Fruit fly (Drosophila melanogaster) whole organism, prepupa: ENCODE data around the gene Cad99C.
A peak's percentile ranks its signal among the peaks of the same experiment; 100 is the strongest.

Experiments
- Blimp-1 ChIP-seq: fragments of 200-800 bp; sonication (Bioruptor generic); optimal IDR thresholded peaks from 3 replicates; lab custom pipeline; 2017; ENCODE audit warnings: missing biosample characterization, missing genetic modification characterization, mild to moderate bottlenecking, moderate library complexity, missing genetic modification reagents
- CG10631 ChIP-seq: fragments of 200-800 bp; sonication (Bioruptor generic); optimal IDR thresholded peaks from 2 replicates; lab custom pipeline; 2016; ENCODE audit warnings: missing biosample characterization, missing genetic modification characterization
- CG11294 ChIP-seq: fragments of 200-800 bp; sonication (Bioruptor generic); IDR thresholded peaks from 2 replicates; pipeline ENCODE4 v1.3.6; 2022; ENCODE audit warnings: missing biosample characterization, missing genetic modification characterization
- CG11762 ChIP-seq: fragments of 200-800 bp; sonication (Bioruptor generic); optimal IDR thresholded peaks from 3 replicates; lab custom pipeline; 2016; ENCODE audit warnings: missing biosample characterization, missing genetic modification characterization; ENCODE audit not compliant: insufficient read depth
- CG11902 ChIP-seq: fragments of 200-800 bp; sonication (Bioruptor generic); optimal IDR thresholded peaks from 3 replicates; lab custom pipeline; 2016; ENCODE audit warnings: missing biosample characterization, missing genetic modification characterization
- CG15336 ChIP-seq: fragments of 200-800 bp; sonication (Bioruptor generic); IDR thresholded peaks from 2 replicates; pipeline ENCODE4 v1.3.6; 2022; ENCODE audit warnings: missing biosample characterization, missing genetic modification characterization
- CG1621 ChIP-seq: fragments of 200-800 bp; sonication (Bioruptor generic); optimal IDR thresholded peaks from 3 replicates; lab custom pipeline; 2018; ENCODE audit warnings: missing biosample characterization, mild to moderate bottlenecking, missing genetic modification characterization
- CG16779 ChIP-seq: fragments of 200-800 bp; sonication (Bioruptor generic); optimal IDR thresholded peaks from 3 replicates; lab custom pipeline; 2017; ENCODE audit warnings: missing biosample characterization, mild to moderate bottlenecking, missing genetic modification characterization
- CG31627 ChIP-seq: fragments of 200-800 bp; sonication (Bioruptor generic); optimal IDR thresholded peaks from 3 replicates; lab custom pipeline; 2016; ENCODE audit warnings: missing biosample characterization, missing genetic modification characterization
- CG32006 ChIP-seq: fragments of 200-800 bp; sonication (Bioruptor generic); optimal IDR thresholded peaks from 3 replicates; lab custom pipeline; 2017; ENCODE audit warnings: missing biosample characterization, mild to moderate bottlenecking, missing genetic modification characterization
- CG34406 ChIP-seq: fragments of 200-800 bp; sonication (Bioruptor generic); optimal IDR thresholded peaks from 3 replicates; lab custom pipeline; 2016; ENCODE audit warnings: missing biosample characterization, missing genetic modification characterization
- CG3919 ChIP-seq: fragments of 200-800 bp; sonication (Bioruptor generic); optimal IDR thresholded peaks from 3 replicates; lab custom pipeline; 2016; ENCODE audit warnings: missing biosample characterization, missing genetic modification characterization
- CG6163 ChIP-seq: fragments of 200-800 bp; sonication (Bioruptor generic); IDR thresholded peaks from 3 replicates; pipeline ENCODE4 v1.3.6; 2022; ENCODE audit warnings: missing biosample characterization, missing genetic modification characterization
- CG6276 ChIP-seq: fragments of 200-800 bp; sonication (Bioruptor generic); optimal IDR thresholded peaks from 2 replicates; lab custom pipeline; 2017; ENCODE audit warnings: missing biosample characterization, mild to moderate bottlenecking, missing genetic modification characterization
- CG6808 ChIP-seq: fragments of 200-800 bp; sonication (Bioruptor generic); optimal IDR thresholded peaks from 3 replicates; lab custom pipeline; 2017; ENCODE audit warnings: missing biosample characterization, missing genetic modification characterization, mild to moderate bottlenecking, moderate library complexity, missing genetic modification reagents
- CG8119 ChIP-seq: fragments of 200-800 bp; sonication (Bioruptor generic); IDR thresholded peaks from 3 replicates; pipeline ENCODE4 v1.3.6; 2022; ENCODE audit warnings: missing biosample characterization, missing genetic modification characterization
- CG8632 ChIP-seq: fragments of 200-800 bp; sonication (Bioruptor generic); optimal IDR thresholded peaks from 3 replicates; lab custom pipeline; 2016; ENCODE audit warnings: missing biosample characterization, missing genetic modification characterization
- CG9139 ChIP-seq: fragments of 200-800 bp; sonication (Bioruptor generic); optimal IDR thresholded peaks from 3 replicates; lab custom pipeline; 2017; ENCODE audit warnings: missing biosample characterization, mild to moderate bottlenecking, missing genetic modification characterization
- Eip75B ChIP-seq: fragments of 200-800 bp; sonication (Bioruptor generic); optimal IDR thresholded peaks from 3 replicates; lab custom pipeline; 2016; ENCODE audit warnings: missing biosample characterization, missing genetic modification characterization
- Eip78C ChIP-seq: fragments of 200-800 bp; sonication (Bioruptor generic); peaks from one replicate; lab custom pipeline; 2016; ENCODE audit warnings: missing biosample characterization, missing genetic modification characterization
- Eip93F ChIP-seq: fragments of 200-800 bp; sonication (Bioruptor generic); optimal IDR thresholded peaks from 2 replicates; lab custom pipeline; 2016; ENCODE audit warnings: missing biosample characterization, mild to moderate bottlenecking, missing genetic modification characterization
- Ets96B ChIP-seq: fragments of 200-800 bp; optimal IDR thresholded peaks from 2 replicates; lab custom pipeline; 2019; ENCODE audit warnings: missing biosample characterization, mild to moderate bottlenecking, missing genetic modification characterization, moderate library complexity
- Gug ChIP-seq: fragments of 200-800 bp; sonication (Bioruptor generic); IDR thresholded peaks from 2 replicates; pipeline ENCODE4 v1.3.6; 2022; ENCODE audit warnings: missing biosample characterization, missing genetic modification characterization
- Hr38 ChIP-seq: sonication (Bioruptor generic); optimal IDR thresholded peaks from 2 replicates; lab custom pipeline; 2016; ENCODE audit warnings: missing biosample characterization, missing genetic modification characterization
- Hr4 ChIP-seq: fragments of 200-800 bp; sonication (Bioruptor generic); optimal IDR thresholded peaks from 3 replicates; lab custom pipeline; 2016; ENCODE audit warnings: missing biosample characterization, missing genetic modification characterization
- Smox ChIP-seq: fragments of 200-800 bp; sonication (Bioruptor generic); optimal IDR thresholded peaks from 3 replicates; lab custom pipeline; 2016; ENCODE audit warnings: missing biosample characterization, missing genetic modification characterization
- Sox102F ChIP-seq: fragments of 200-800 bp; sonication (Bioruptor generic); optimal IDR thresholded peaks from 2 replicates; lab custom pipeline; 2016; ENCODE audit warnings: missing biosample characterization, mild to moderate bottlenecking, missing genetic modification characterization
- Sox14 ChIP-seq: fragments of 200-800 bp; sonication (Bioruptor generic); optimal IDR thresholded peaks from 3 replicates; lab custom pipeline; 2016; ENCODE audit warnings: missing biosample characterization, missing genetic modification characterization
- Sox15 ChIP-seq: fragments of 200-800 bp; sonication (Bioruptor generic); optimal IDR thresholded peaks from 3 replicates; lab custom pipeline; 2016; ENCODE audit warnings: missing biosample characterization, missing genetic modification characterization
- achi ChIP-seq: fragments of 200-800 bp; sonication (Bioruptor generic); optimal IDR thresholded peaks from 3 replicates; lab custom pipeline; 2016; ENCODE audit warnings: missing biosample characterization, missing genetic modification characterization
- acj6 ChIP-seq: fragments of 200-800 bp; sonication (Bioruptor generic); optimal IDR thresholded peaks from 3 replicates; lab custom pipeline; 2016; ENCODE audit warnings: missing biosample characterization, missing genetic modification characterization
- dsx ChIP-seq: fragments of 200-800 bp; optimal IDR thresholded peaks from 3 replicates; lab custom pipeline; 2019; ENCODE audit warnings: missing biosample characterization, mild to moderate bottlenecking, missing genetic modification characterization, moderate library complexity; ENCODE audit not compliant: poor library complexity, severe bottlenecking
- eg ChIP-seq: fragments of 200-800 bp; sonication (Bioruptor generic); IDR thresholded peaks from 3 replicates; pipeline ENCODE4 v1.3.6; 2022; ENCODE audit warnings: missing biosample characterization, missing genetic modification characterization
- esn ChIP-seq: fragments of 200-800 bp; sonication (Bioruptor generic); optimal IDR thresholded peaks from 2 replicates; lab custom pipeline; 2016; ENCODE audit warnings: missing biosample characterization, mild to moderate bottlenecking, missing genetic modification characterization, moderate library complexity
- fd59A ChIP-seq: fragments of 200-800 bp; sonication (Bioruptor generic); optimal IDR thresholded peaks from 2 replicates; lab custom pipeline; 2017; ENCODE audit warnings: missing biosample characterization, mild to moderate bottlenecking, missing genetic modification characterization, missing genetic modification reagents
- fd85E ChIP-seq: fragments of 200-800 bp; sonication (Bioruptor generic); optimal IDR thresholded peaks from 3 replicates; lab custom pipeline; 2016; ENCODE audit warnings: missing biosample characterization, missing genetic modification characterization
- lz ChIP-seq: fragments of 200-800 bp; sonication (Bioruptor generic); optimal IDR thresholded peaks from 3 replicates; lab custom pipeline; 2016; ENCODE audit warnings: missing biosample characterization, missing genetic modification characterization
- net ChIP-seq: fragments of 200-800 bp; sonication (Bioruptor generic); optimal IDR thresholded peaks from 3 replicates; lab custom pipeline; 2016; ENCODE audit warnings: missing biosample characterization, missing genetic modification characterization
- pdm3 ChIP-seq: fragments of 200-800 bp; sonication (Bioruptor generic); optimal IDR thresholded peaks from 3 replicates; lab custom pipeline; 2016; ENCODE audit warnings: missing biosample characterization, missing genetic modification characterization
- salr ChIP-seq, 2 experiments: fragments of 200-800 bp; sonication (Bioruptor generic); optimal IDR thresholded peaks; 3 replicates each; lab custom pipeline; 2016 to 2018; ENCODE audit warnings: missing biosample characterization in 2 of 2, missing genetic modification characterization in 2 of 2, mild to moderate bottlenecking in 1 of 2
- ss ChIP-seq, 2 experiments: fragments of 200-800 bp; sonication (Bioruptor generic); optimal IDR thresholded peaks; 2 replicates in 1 of 2; 3 replicates in 1 of 2; lab custom pipeline; 2017 to 2018; ENCODE audit warnings: mild to moderate bottlenecking in 2 of 2, missing biosample characterization in 2 of 2, missing genetic modification characterization in 2 of 2, moderate library complexity in 1 of 2
- svp ChIP-seq: fragments of 200-800 bp; sonication (Bioruptor generic); peaks from one replicate; lab custom pipeline; 2016; ENCODE audit warnings: missing biosample characterization, missing genetic modification characterization
- topi ChIP-seq: fragments of 200-800 bp; sonication (Bioruptor generic); optimal IDR thresholded peaks from 3 replicates; lab custom pipeline; 2016; ENCODE audit warnings: missing biosample characterization, missing genetic modification characterization
- vri ChIP-seq: fragments of 200-800 bp; sonication (Bioruptor generic); optimal IDR thresholded peaks from 3 replicates; lab custom pipeline; 2016; ENCODE audit warnings: missing biosample characterization, mild to moderate bottlenecking, missing genetic modification characterization

Gene Cad99C

DNA sequence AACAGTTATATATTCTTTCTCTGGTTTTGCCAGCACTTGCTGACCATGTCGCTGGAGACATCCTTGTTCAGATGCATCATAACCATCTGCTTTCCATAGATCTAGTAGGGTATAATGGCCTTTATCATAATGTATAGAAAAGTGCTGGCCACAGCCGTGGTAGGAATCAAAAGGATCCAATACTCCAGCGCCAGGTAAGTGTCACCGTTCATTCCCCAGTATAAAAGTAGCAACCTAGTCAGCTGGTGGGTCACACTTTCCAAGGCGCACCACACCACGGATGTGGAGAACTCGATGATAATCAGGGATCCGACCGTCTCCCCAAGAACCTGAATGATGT, 5.8 kb upstream of the Cad99C start, which contains the start of gene Prtl99C:
Prtl99C (plus strand) TSS at position 241 of the 340 bp plus-strand sequence.
- TF ChIP-seq CG16779 (tag; lab: Kevin White, UChicago) (no peak), Smox (GFP tag; lab: Kevin White, UChicago) (no peak), Blimp-1 (GFP tag; lab: Kevin White, UChicago) (no peak), Sox102F (no peak), ss (GFP tag; optimal IDR thresholded peaks at IDR 0.05; lab: Kevin White, UChicago) (no peak), CG8632 (GFP tag; lab: Kevin White, UChicago) (no peak), net (GFP tag; lab: Kevin White, UChicago) (no peak)

DNA sequence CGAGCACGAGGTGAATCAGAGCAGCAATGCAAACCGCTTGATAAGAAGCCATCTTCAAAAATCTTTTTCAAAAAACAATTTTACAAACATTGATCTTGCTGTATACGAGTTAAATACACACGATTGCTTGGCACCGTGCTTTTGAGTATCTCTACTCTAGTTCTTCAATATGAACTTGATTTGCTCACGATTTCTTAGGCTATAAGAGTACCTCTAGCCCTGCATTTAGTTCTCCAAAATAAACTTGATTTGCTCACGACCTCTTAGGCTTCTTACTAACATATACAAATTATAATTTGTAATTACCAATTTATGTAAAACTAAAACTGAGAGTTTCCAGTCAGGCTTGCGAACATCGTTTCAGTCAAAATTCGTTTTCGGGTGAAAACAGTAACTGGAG, 5.3 kb upstream of the Cad99C start, which contains the start of gene CG42592:
CG42592 (minus strand) TSS at position 101 of the 400 bp plus-strand sequence.
- no peak for TF ChIP-seq Smox (GFP tag; lab: Kevin White, UChicago)
- no peak for TF ChIP-seq dsx
- no peak for TF ChIP-seq Hr38 (GFP tag; lab: Kevin White, UChicago)
- no peak for TF ChIP-seq fd85E (GFP tag; lab: Kevin White, UChicago)
- TF ChIP-seq topi = no peak
- TF ChIP-seq Hr4 (GFP tag; lab: Kevin White, UChicago) = no peak
- no peak for TF ChIP-seq pdm3 (GFP tag; lab: Kevin White, UChicago)
- TF ChIP-seq Eip78C = no peak
- TF ChIP-seq CG34406 = no peak
- TF ChIP-seq lz (GFP tag; lab: Kevin White, UChicago) = no peak
- TF ChIP-seq CG3919 = no peak
- no peak for TF ChIP-seq Sox15 (GFP tag; lab: Kevin White, UChicago)
- no peak for TF ChIP-seq Eip93F (GFP tag; lab: Kevin White, UChicago)
- TF ChIP-seq acj6 (GFP tag; lab: Kevin White, UChicago) = no peak
- no peak for TF ChIP-seq svp
- no peak for TF ChIP-seq net (GFP tag; lab: Kevin White, UChicago)

DNA sequence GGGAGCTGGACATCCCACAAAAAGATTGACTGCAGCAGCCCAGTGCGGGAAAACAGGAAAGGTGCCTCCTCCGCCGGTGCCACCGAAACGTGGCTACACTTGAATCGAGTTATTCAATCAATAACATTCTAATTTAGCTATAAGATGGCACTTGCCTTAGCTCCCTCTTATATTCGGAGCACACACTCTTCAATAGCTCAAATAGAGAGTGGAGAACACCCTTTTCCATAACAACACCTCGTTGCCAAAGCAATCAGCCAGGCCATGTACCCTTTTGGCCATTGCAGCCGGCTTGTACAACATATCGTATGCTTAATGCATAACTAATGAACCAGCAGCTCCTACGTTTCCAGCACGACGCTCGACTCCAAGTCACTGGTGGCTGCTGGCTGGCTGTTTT, 3.7 kb upstream of the Cad99C start:
- 0 out of 3 replicates have a peak, but pooled peaks have one; percentile 49 for TF ChIP-seq CG6163
- no peak for TF ChIP-seq CG11902
- TF ChIP-seq CG8119 (GFP tag; lab: Robert Waterston, UW) = peak; percentile 72; the same call in 2 of the 3 replicates
- TF ChIP-seq CG10631 (GFP tag; lab: Kevin White, UChicago) = peak; percentile 29
- TF ChIP-seq CG11294 (GFP tag; lab: Robert Waterston, UW) = 0 out of 2 replicates have a peak, but pooled peaks have one; percentile 5
- peak; percentile 49 for TF ChIP-seq Eip78C
- TF ChIP-seq CG9139 (GFP tag; lab: Kevin White, UChicago) = no peak
- peak; percentile 42 for TF ChIP-seq Hr4 (GFP tag; lab: Kevin White, UChicago)
- TF ChIP-seq eg (GFP tag; lab: Robert Waterston, UW) = peak; percentile 58; the same call in 1 of the 3 replicates
- TF ChIP-seq fd59A = no peak
- peak; percentile 71 for TF ChIP-seq CG15336 (GFP tag; lab: Robert Waterston, UW)
- TF ChIP-seq ss (GFP tag; optimal IDR thresholded peaks at IDR 0.05; lab: Kevin White, UChicago) = peak in 1 of 2 experiments; percentile 34
- TF ChIP-seq CG8632 (GFP tag; lab: Kevin White, UChicago) = no peak
- no peak for TF ChIP-seq esn (GFP tag; lab: Kevin White, UChicago)
- TF ChIP-seq CG32006 (GFP tag; lab: Kevin White, UChicago) = peak; percentile 64
- peak; percentile 4 for TF ChIP-seq pdm3 (GFP tag; lab: Kevin White, UChicago)

DNA sequence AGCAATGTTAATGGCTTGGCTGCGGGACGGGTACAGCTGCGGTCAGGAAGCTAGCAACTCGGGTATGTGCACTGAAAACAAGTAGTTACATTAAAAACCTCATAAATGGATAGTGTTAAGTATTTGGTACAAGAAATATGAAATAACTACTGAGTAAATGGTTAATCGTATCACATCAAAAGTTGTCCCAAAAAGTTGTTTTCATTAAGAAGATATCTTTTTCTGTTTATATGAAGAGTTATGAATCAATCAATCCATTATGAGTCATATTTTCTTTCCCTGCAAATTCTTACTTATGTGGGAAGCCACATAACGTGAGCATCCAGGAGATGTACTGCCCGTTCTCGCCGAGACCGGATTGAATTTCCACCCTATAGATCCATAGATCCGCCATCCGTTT, 2.7 kb upstream of the Cad99C start:
- TF ChIP-seq svp = no peak
- no peak for TF ChIP-seq topi
- TF ChIP-seq CG10631 (GFP tag; lab: Kevin White, UChicago) = peak; percentile 40
- TF ChIP-seq CG11762 (GFP tag; lab: Kevin White, UChicago) = no peak
- peak; percentile 22 for TF ChIP-seq CG6276 (GFP tag; lab: Kevin White, UChicago)
- TF ChIP-seq vri (GFP tag; lab: Kevin White, UChicago) = no peak
- peak; percentile 1 for TF ChIP-seq pdm3 (GFP tag; lab: Kevin White, UChicago)
- TF ChIP-seq CG6808 (GFP tag; lab: Kevin White, UChicago) = peak; percentile 5
- TF ChIP-seq CG8632 (GFP tag; lab: Kevin White, UChicago) = no peak
- peak; percentile 79 for TF ChIP-seq Eip78C
- TF ChIP-seq Eip75B (GFP tag; lab: Kevin White, UChicago) = no peak
- no peak for TF ChIP-seq CG31627 (GFP tag; lab: Kevin White, UChicago)
- peak; percentile 47 for TF ChIP-seq CG32006 (GFP tag; lab: Kevin White, UChicago)
- no peak for TF ChIP-seq net (GFP tag; lab: Kevin White, UChicago)
- no peak for TF ChIP-seq CG1621 (tag; lab: Kevin White, UChicago)
- no peak for TF ChIP-seq CG16779 (tag; lab: Kevin White, UChicago)
- peak; percentile 13 for TF ChIP-seq CG3919
- TF ChIP-seq Sox14 (GFP tag; lab: Kevin White, UChicago) = no peak
- TF ChIP-seq achi (GFP tag; lab: Kevin White, UChicago) = peak; percentile 7
- TF ChIP-seq Ets96B (tag; lab: Kevin White, UChicago) = peak; percentile 5
- TF ChIP-seq ss (GFP tag; optimal IDR thresholded peaks at IDR 0.05; lab: Kevin White, UChicago) = peak in 1 of 2 experiments; percentile 48
- TF ChIP-seq CG15336 (GFP tag; lab: Robert Waterston, UW) = peak; percentile 29; the same call in 1 of the 2 replicates
- no peak for TF ChIP-seq Gug
- TF ChIP-seq salr (GFP tag; optimal IDR thresholded peaks at IDR 0.05; lab: Kevin White, UChicago) = peak in 1 of 2 experiments; percentile 28
- TF ChIP-seq Smox (GFP tag; lab: Kevin White, UChicago) = no peak
- TF ChIP-seq CG11294 (GFP tag; lab: Robert Waterston, UW) = no peak
